Fruit fly (Drosophila melanogaster) whole organism, embryonic: ENCODE data around the gene klar.
A peak's percentile ranks its signal among the peaks of the same experiment; 100 is the strongest.

Experiments
- Asciz ChIP-seq: fragments of 200-800 bp; sonication (Bioruptor generic); optimal IDR thresholded peaks from 2 replicates; lab custom pipeline; 2017; ENCODE audit warnings: missing biosample characterization, mild to moderate bottlenecking, missing genetic modification characterization, missing genetic modification reagents
- Atf3 ChIP-seq: fragments of 200-800 bp; sonication (Bioruptor generic); optimal IDR thresholded peaks from 3 replicates; lab custom pipeline; 2016; ENCODE audit warnings: missing biosample characterization, missing genetic modification characterization
- BtbVII ChIP-seq: fragments of 200-800 bp; sonication (Bioruptor generic); optimal IDR thresholded peaks from 3 replicates; lab custom pipeline; 2017; ENCODE audit warnings: missing biosample characterization, mild to moderate bottlenecking, missing genetic modification characterization
- CG10147 ChIP-seq: fragments of 200-800 bp; sonication (Bioruptor generic); optimal IDR thresholded peaks from 2 replicates; lab custom pipeline; 2019; ENCODE audit warnings: missing biosample characterization, mild to moderate bottlenecking, missing genetic modification characterization, moderate library complexity
- CG10209 ChIP-seq: fragments of 200-800 bp; sonication (Bioruptor generic); optimal IDR thresholded peaks from 3 replicates; lab custom pipeline; 2017; ENCODE audit warnings: missing biosample characterization, mild to moderate bottlenecking, missing genetic modification characterization, missing genetic modification reagents
- CG11085 ChIP-seq: fragments of 200-800 bp; sonication (Bioruptor generic); IDR thresholded peaks from 2 replicates; pipeline ENCODE4 v1.3.6; 2022; ENCODE audit warnings: missing biosample characterization, missing genetic modification characterization
- CG12071 ChIP-seq: fragments of 200-800 bp; sonication (Bioruptor generic); optimal IDR thresholded peaks from 3 replicates; lab custom pipeline; 2018; ENCODE audit warnings: missing biosample characterization, mild to moderate bottlenecking, missing genetic modification characterization
- CG12391 ChIP-seq: fragments of 200-800 bp; sonication (Bioruptor generic); optimal IDR thresholded peaks from 3 replicates; lab custom pipeline; 2018; ENCODE audit warnings: missing biosample characterization, mild to moderate bottlenecking, missing genetic modification characterization, moderate library complexity
- CG14965 ChIP-seq: fragments of 200-800 bp; sonication (Bioruptor generic); optimal IDR thresholded peaks from 2 replicates; lab custom pipeline; 2016; ENCODE audit warnings: missing biosample characterization, missing genetic modification characterization, borderline replicate concordance
- CG16813 ChIP-seq: fragments of 200-800 bp; sonication (Bioruptor generic); IDR thresholded peaks from 3 replicates; pipeline ENCODE4 v1.3.6; 2022; ENCODE audit warnings: missing biosample characterization, missing genetic modification characterization; ENCODE audit not compliant: partially characterized antibody
- CG17186 ChIP-seq: fragments of 200-800 bp; sonication (Bioruptor generic); optimal IDR thresholded peaks from 3 replicates; lab custom pipeline; 2017; ENCODE audit warnings: missing biosample characterization, missing genetic modification reagents, missing genetic modification characterization
- CG17829 ChIP-seq: fragments of 200-800 bp; optimal IDR thresholded peaks from 2 replicates; lab custom pipeline; 2019; ENCODE audit warnings: missing biosample characterization, mild to moderate bottlenecking, missing genetic modification characterization, moderate library complexity
- CG17912 ChIP-seq: fragments of 200-800 bp; sonication (Bioruptor generic); optimal IDR thresholded peaks from 2 replicates; lab custom pipeline; 2018; ENCODE audit warnings: missing biosample characterization, mild to moderate bottlenecking, missing genetic modification characterization
- CG31388 ChIP-seq: fragments of 200-800 bp; sonication (Bioruptor generic); optimal IDR thresholded peaks from 2 replicates; lab custom pipeline; 2016; ENCODE audit warnings: missing biosample characterization, missing genetic modification characterization
- CG4707 ChIP-seq: fragments of 200-800 bp; sonication (Bioruptor generic); optimal IDR thresholded peaks from 2 replicates; lab custom pipeline; 2018; ENCODE audit warnings: missing biosample characterization, mild to moderate bottlenecking, missing genetic modification characterization, moderate library complexity
- CG5245 ChIP-seq: fragments of 200-800 bp; sonication (Bioruptor generic); optimal IDR thresholded peaks from 3 replicates; lab custom pipeline; 2016; ENCODE audit warnings: missing biosample characterization, missing genetic modification characterization
- CG6254 ChIP-seq: fragments of 200-800 bp; sonication (Bioruptor generic); optimal IDR thresholded peaks from 3 replicates; lab custom pipeline; 2017; ENCODE audit warnings: mild to moderate bottlenecking, missing biosample characterization, missing genetic modification reagents, missing genetic modification characterization
- CG7745 ChIP-seq: fragments of 200-800 bp; sonication (Bioruptor generic); optimal IDR thresholded peaks from 2 replicates; lab custom pipeline; 2018; ENCODE audit warnings: missing biosample characterization, mild to moderate bottlenecking, missing genetic modification characterization, moderate library complexity
- CG7987 ChIP-seq: fragments of 200-800 bp; sonication (Bioruptor generic); optimal IDR thresholded peaks from 2 replicates; lab custom pipeline; 2018; ENCODE audit warnings: missing biosample characterization, mild to moderate bottlenecking, missing genetic modification characterization, moderate library complexity
- CG8290 ChIP-seq, 3 experiments: fragments of 200-800 bp; sonication (Bioruptor generic); optimal IDR thresholded peaks; 2 replicates each; lab custom pipeline; 2016 to 2019; ENCODE audit warnings: missing biosample characterization in 3 of 3, missing genetic modification characterization in 3 of 3, mild to moderate bottlenecking in 2 of 3, moderate library complexity in 1 of 3
- CrebB ChIP-seq: fragments of 200-800 bp; sonication (Bioruptor generic); optimal IDR thresholded peaks from 3 replicates; lab custom pipeline; 2018; ENCODE audit warnings: missing biosample characterization, mild to moderate bottlenecking, missing genetic modification characterization
- D ChIP-seq, 2 experiments: fragments of 200-800 bp in 1 of 2; fragments of >200 bp in 1 of 2; sonication (Bioruptor generic) in 1 of 2; optimal IDR thresholded peaks; 2 replicates in 1 of 2; 3 replicates in 1 of 2; lab custom pipeline; 2017; ENCODE audit warnings: mild to moderate bottlenecking in 1 of 2, missing biosample characterization in 1 of 2, missing genetic modification characterization in 1 of 2, missing genetic modification reagents in 1 of 2
- Dip3 ChIP-seq: fragments of 200-800 bp; sonication (Bioruptor generic); optimal IDR thresholded peaks from 3 replicates; lab custom pipeline; 2016; ENCODE audit warnings: missing biosample characterization, missing genetic modification characterization
- Doc3 ChIP-seq: fragments of 200-800 bp; sonication (Bioruptor generic); IDR thresholded peaks from 3 replicates; pipeline ENCODE4 v1.3.6; 2022; ENCODE audit warnings: missing biosample characterization, missing genetic modification characterization; ENCODE audit not compliant: partially characterized antibody
- Dref ChIP-seq: fragments of 200-800 bp; sonication (Bioruptor generic); IDR thresholded peaks from 2 replicates; pipeline ENCODE4 v1.3.6; 2022; ENCODE audit warnings: missing biosample characterization, missing genetic modification characterization
- Eip74EF ChIP-seq, 2 experiments: fragments of 200-800 bp in 1 of 2; fragments of >200 bp in 1 of 2; sonication (Bioruptor generic) in 1 of 2; optimal IDR thresholded peaks; 2 replicates each; lab custom pipeline; 2017 to 2019; ENCODE audit warnings: missing biosample characterization in 2 of 2, missing genetic modification characterization in 2 of 2, mild to moderate bottlenecking in 1 of 2, moderate library complexity in 1 of 2
- Hmr ChIP-seq: fragments of 200-800 bp; sonication (Bioruptor generic); optimal IDR thresholded peaks from 3 replicates; lab custom pipeline; 2017; ENCODE audit warnings: mild to moderate bottlenecking, missing biosample characterization, missing genetic modification reagents, missing genetic modification characterization
- Hr39 ChIP-seq: fragments of >200 bp; optimal IDR thresholded peaks from 2 replicates; lab custom pipeline; 2017
- Hr78 ChIP-seq, 2 experiments: fragments of 200-800 bp in 1 of 2; fragments of >200 bp in 1 of 2; sonication (Bioruptor generic) in 1 of 2; optimal IDR thresholded peaks; 2 replicates each; lab custom pipeline; 2017 to 2019; ENCODE audit warnings: missing biosample characterization in 2 of 2, missing genetic modification characterization in 2 of 2, mild to moderate bottlenecking in 1 of 2, moderate library complexity in 1 of 2
- Max ChIP-seq: fragments of 200-800 bp; sonication (Bioruptor generic); optimal IDR thresholded peaks from 2 replicates; lab custom pipeline; 2016; ENCODE audit warnings: missing biosample characterization, mild to moderate bottlenecking, missing genetic modification characterization
- Oli ChIP-seq: fragments of 200-800 bp; sonication (Bioruptor generic); optimal IDR thresholded peaks from 2 replicates; lab custom pipeline; 2018; ENCODE audit warnings: missing biosample characterization, mild to moderate bottlenecking, missing genetic modification characterization, moderate library complexity
- Rx ChIP-seq: fragments of 200-800 bp; sonication (Bioruptor generic); IDR thresholded peaks from 2 replicates; pipeline ENCODE4 v1.3.6; 2022; ENCODE audit warnings: missing biosample characterization, missing genetic modification characterization
- Sry-β ChIP-seq: fragments of 200-800 bp; sonication (Bioruptor generic); optimal IDR thresholded peaks from 2 replicates; lab custom pipeline; 2018; ENCODE audit warnings: missing biosample characterization, mild to moderate bottlenecking, missing genetic modification characterization, moderate library complexity
- Xbp1 ChIP-seq: fragments of 200-800 bp; sonication (Bioruptor generic); optimal IDR thresholded peaks from 3 replicates; lab custom pipeline; 2016; ENCODE audit warnings: missing biosample characterization, mild to moderate bottlenecking, missing genetic modification characterization
- crp ChIP-seq, 2 experiments: fragments of 200-800 bp; sonication (Bioruptor generic); optimal IDR thresholded peaks; 2 replicates in 1 of 2; 3 replicates in 1 of 2; lab custom pipeline; 2017; ENCODE audit warnings: missing biosample characterization in 2 of 2, missing genetic modification characterization in 2 of 2, mild to moderate bottlenecking in 1 of 2, moderate library complexity in 1 of 2
- cwo ChIP-seq: fragments of 200-800 bp; sonication (Bioruptor generic); optimal IDR thresholded peaks from 3 replicates; lab custom pipeline; 2017; ENCODE audit warnings: missing biosample characterization, missing genetic modification characterization, mild to moderate bottlenecking, moderate library complexity, missing genetic modification reagents
- da ChIP-seq: fragments of 200-800 bp; sonication (Bioruptor generic); optimal IDR thresholded peaks from 2 replicates; lab custom pipeline; 2016; ENCODE audit warnings: missing biosample characterization, missing genetic modification characterization
- fu2 ChIP-seq: fragments of 200-800 bp; sonication (Bioruptor generic); optimal IDR thresholded peaks from 2 replicates; lab custom pipeline; 2016; ENCODE audit warnings: missing biosample characterization, missing genetic modification characterization
- gt ChIP-seq: fragments of 200-800 bp; sonication (Bioruptor generic); IDR thresholded peaks from 2 replicates; pipeline ENCODE4 v1.3.6; 2022; ENCODE audit warnings: missing biosample characterization, missing genetic modification characterization
- phol ChIP-seq: fragments of 200-800 bp; sonication (Bioruptor generic); optimal IDR thresholded peaks from 3 replicates; lab custom pipeline; 2018; ENCODE audit warnings: missing biosample characterization, mild to moderate bottlenecking, missing genetic modification characterization, moderate library complexity
- pum ChIP-seq: fragments of 200-800 bp; sonication (Bioruptor generic); optimal IDR thresholded peaks from 2 replicates; lab custom pipeline; 2016; ENCODE audit warnings: missing biosample characterization, missing genetic modification characterization
- repo ChIP-seq: fragments of 200-800 bp; sonication (Bioruptor generic); optimal IDR thresholded peaks from 2 replicates; lab custom pipeline; 2016; ENCODE audit warnings: missing biosample characterization, missing genetic modification characterization
- sc ChIP-seq, 3 experiments: fragments of >200 bp in 2 of 3; fragments of 200-800 bp in 1 of 3; sonication (Bioruptor generic) in 1 of 3; optimal IDR thresholded peaks; 2 replicates in 2 of 3; 3 replicates in 1 of 3; lab custom pipeline; 2017; ENCODE audit warnings: mild to moderate bottlenecking in 1 of 3, missing biosample characterization in 1 of 3, missing genetic modification characterization in 1 of 3, missing genetic modification reagents in 1 of 3
- sd ChIP-seq: fragments of 200-800 bp; sonication (Bioruptor generic); optimal IDR thresholded peaks from 3 replicates; lab custom pipeline; 2018; ENCODE audit warnings: missing biosample characterization, mild to moderate bottlenecking, missing genetic modification characterization, moderate library complexity
- twi ChIP-seq: fragments of 200-800 bp; optimal IDR thresholded peaks from 2 replicates; lab custom pipeline; 2019; ENCODE audit warnings: missing biosample characterization, mild to moderate bottlenecking, missing genetic modification characterization, moderate library complexity
- wek ChIP-seq: fragments of 200-800 bp; sonication (Bioruptor generic); optimal IDR thresholded peaks from 3 replicates; lab custom pipeline; 2018; ENCODE audit warnings: missing biosample characterization, mild to moderate bottlenecking, missing genetic modification characterization, moderate library complexity
- zen2 ChIP-seq: fragments of 200-800 bp; sonication (Bioruptor generic); IDR thresholded peaks from 3 replicates; pipeline ENCODE4 v1.3.6; 2022; ENCODE audit warnings: missing biosample characterization, missing genetic modification characterization; ENCODE audit not compliant: partially characterized antibody

klar gene

DNA sequence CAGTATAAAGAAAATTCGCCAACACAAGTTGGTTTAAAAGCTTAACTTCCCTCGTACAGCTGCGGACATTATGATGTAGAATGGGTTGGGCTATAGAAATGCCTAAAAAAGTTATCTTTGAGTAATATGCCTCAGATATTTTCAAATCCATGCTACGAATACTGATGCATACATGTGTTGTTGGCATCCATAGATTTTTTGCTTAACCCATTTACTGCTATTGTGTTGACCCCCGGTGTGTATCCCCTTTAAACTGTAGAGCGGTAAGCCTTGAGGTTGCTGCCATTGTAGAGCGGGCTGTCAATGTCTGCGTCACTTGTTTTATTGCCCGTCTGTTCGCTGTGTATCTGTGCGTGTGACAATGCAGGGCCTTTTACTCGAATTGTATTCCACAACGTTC, 12.5 kb upstream of the klar start (continued):
- no peak for TF ChIP-seq CG16813
- TF ChIP-seq CG31388 (GFP tag; lab: Kevin White, UChicago) = no peak
- peak; percentile 53 for TF ChIP-seq repo
- peak; percentile 40 for TF ChIP-seq CG17829 (tag; lab: Kevin White, UChicago)
- no peak for TF ChIP-seq Doc3 (GFP tag; lab: Robert Waterston, UW)
- peak; percentile 74 for TF ChIP-seq Rx (GFP tag; lab: Robert Waterston, UW)
- TF ChIP-seq pum = peak; percentile 55
- peak; percentile 57 for TF ChIP-seq phol (tag; lab: Kevin White, UChicago)
- TF ChIP-seq twi (tag; lab: Kevin White, UChicago) = no peak
- peak; percentile 38 for TF ChIP-seq CG6254 (GFP tag; lab: Kevin White, UChicago)
- no peak for TF ChIP-seq CG17186
- peak; percentile 55 for TF ChIP-seq Asciz (GFP tag; lab: Kevin White, UChicago)
- peak; percentile 51 for TF ChIP-seq CG10147 (GFP tag; lab: Kevin White, UChicago)
- peak; percentile 71 for TF ChIP-seq Dip3
- peak; percentile 35 for TF ChIP-seq wek (GFP tag; lab: Kevin White, UChicago)
- peak in 1 of 2 experiments; percentile 39 for TF ChIP-seq Eip74EF (GFP tag; optimal IDR thresholded peaks at IDR 0.05; lab: Kevin White, UChicago)
- TF ChIP-seq CG5245 (GFP tag; lab: Kevin White, UChicago) = peak; percentile 65
- no peak for TF ChIP-seq CG14965 (GFP tag; lab: Kevin White, UChicago)
- TF ChIP-seq Hr39 (lab: Kevin White, UChicago) = no peak
- peak; percentile 75 for TF ChIP-seq cwo (GFP tag; lab: Kevin White, UChicago)
- no peak for TF ChIP-seq CG17912 (GFP tag; lab: Kevin White, UChicago)
- peak; percentile 68 for TF ChIP-seq CG12391 (tag; lab: Kevin White, UChicago)
- TF ChIP-seq CG4707 (GFP tag; lab: Kevin White, UChicago) = peak; percentile 12
- TF ChIP-seq CG7987 (GFP tag; lab: Kevin White, UChicago) = peak; percentile 24
- TF ChIP-seq gt = 0 out of 2 replicates have a peak, but pooled peaks have one; percentile 29
- TF ChIP-seq CrebB (tag; lab: Kevin White, UChicago) = peak; percentile 72
- peak; percentile 16 for TF ChIP-seq fu2 (GFP tag; lab: Kevin White, UChicago)
- TF ChIP-seq zen2 = no peak
- peak; percentile 83 for TF ChIP-seq CG12071
- TF ChIP-seq crp (GFP tag; optimal IDR thresholded peaks at IDR 0.05; lab: Kevin White, UChicago) = peak in 1 of 2 experiments; percentile 7
- no peak for TF ChIP-seq sc (optimal IDR thresholded peaks at IDR 0.05; lab: Kevin White, UChicago)
- TF ChIP-seq sc (GFP tag; optimal IDR thresholded peaks at IDR 0.05; lab: Kevin White, UChicago) = no peak
- peak; percentile 74 for TF ChIP-seq CG10209 (GFP tag; lab: Kevin White, UChicago)
- TF ChIP-seq Oli (tag; lab: Kevin White, UChicago) = peak; percentile 82
- TF ChIP-seq Dref = no peak
- no peak for TF ChIP-seq D (optimal IDR thresholded peaks at IDR 0.05; lab: Kevin White, UChicago)
- TF ChIP-seq D (GFP tag; optimal IDR thresholded peaks at IDR 0.05; lab: Kevin White, UChicago) = peak; percentile 56
- peak; percentile 37 for TF ChIP-seq Max (GFP tag; lab: Kevin White, UChicago)
- no peak for TF ChIP-seq CG8290 (GFP tag; optimal IDR thresholded peaks at IDR 0.05; lab: Kevin White, UChicago)
- TF ChIP-seq CG8290 (tag; optimal IDR thresholded peaks at IDR 0.05; lab: Kevin White, UChicago) = peak in 1 of 2 experiments; percentile 96
- TF ChIP-seq sd (tag; lab: Kevin White, UChicago) = peak; percentile 39
- TF ChIP-seq Hmr = peak; percentile 81
- TF ChIP-seq da (GFP tag; lab: Kevin White, UChicago) = no peak
- peak; percentile 71 for TF ChIP-seq Xbp1 (GFP tag; lab: Kevin White, UChicago)
- TF ChIP-seq Atf3 = peak; percentile 56
- TF ChIP-seq BtbVII = peak; percentile 66
- TF ChIP-seq CG7745 (tag; lab: Kevin White, UChicago) = no peak
- TF ChIP-seq Sry-β (GFP tag; lab: Kevin White, UChicago) = no peak
- peak in 1 of 2 experiments; percentile 39 for TF ChIP-seq Hr78 (GFP tag; optimal IDR thresholded peaks at IDR 0.05; lab: Kevin White, UChicago)
- TF ChIP-seq CG11085 (GFP tag; lab: Robert Waterston, UW) = 0 out of 2 replicates have a peak, but pooled peaks have one; percentile 50
